Fruit fly (Drosophila melanogaster): ENCODE measurements around the gene AcCoAS.

DNA sequence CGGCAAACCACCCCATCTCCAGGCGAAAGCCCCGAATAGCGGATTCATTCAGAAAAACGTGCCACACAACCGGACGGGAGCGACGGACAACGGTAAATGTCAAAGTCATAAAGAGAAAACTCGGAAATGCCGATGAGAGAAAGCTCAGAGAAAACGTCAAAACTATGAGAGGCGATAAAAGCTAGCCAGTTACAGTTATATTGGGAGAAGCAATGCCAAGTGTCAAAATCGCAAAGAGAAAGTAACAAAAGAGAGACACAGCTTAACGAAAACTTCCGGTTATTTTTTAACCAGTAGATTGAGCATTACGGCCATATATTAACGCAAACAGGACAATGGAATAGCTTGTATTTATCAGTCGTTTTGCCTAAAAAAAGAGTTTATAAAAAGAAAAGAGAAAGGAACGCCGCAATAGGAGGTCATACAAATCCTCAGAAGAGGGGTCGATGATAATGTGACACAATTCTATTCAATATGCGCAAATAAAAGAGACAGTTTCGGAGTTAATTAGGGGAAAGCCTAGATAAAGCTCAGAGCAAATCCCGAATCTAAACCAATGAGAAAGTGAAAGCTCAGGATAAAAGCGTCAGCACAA is 39.4 kb upstream of the AcCoAS start:
- TF ChIP-seq pan (optimal IDR thresholded peaks at IDR 0.05) (no peak), psq (optimal IDR thresholded peaks at IDR 0.05) (no peak), Dll (optimal IDR thresholded peaks at IDR 0.05) (no peak), CG8478 (optimal IDR thresholded peaks at IDR 0.05) (no peak), usp (GFP tag; optimal IDR thresholded peaks at IDR 0.05) (no peak), EcR (GFP tag; optimal IDR thresholded peaks at IDR 0.05) (no peak)
